Fruit fly (Drosophila melanogaster): Measurements from ENCODE around the gene CG9396.

The CG9396 gene

dm6 chr3R:9550265-9551012, 21.0 kb downstream of the CG9396 start:
- TF ChIP-seq kay (GFP tag; ENCODE audit: borderline replicate concordance) (no peak), CG7045 (GFP tag; optimal IDR thresholded peaks at IDR 0.05) (no peak), cnc (optimal IDR thresholded peaks at IDR 0.05) (no peak), ovo (GFP tag; optimal IDR thresholded peaks at IDR 0.05) (no peak), Mnt (GFP tag; optimal IDR thresholded peaks at IDR 0.05) (peak; percentile 60), Crg-1 (GFP tag; optimal IDR thresholded peaks at IDR 0.05) (peak; percentile 0)

dm6 chr3R:9548769-9549168, 22.7 kb downstream of the CG9396 start:
- peak; percentile 66 for TF ChIP-seq cic (GFP tag; optimal IDR thresholded peaks at IDR 0.05)
- TF ChIP-seq tj (GFP tag; optimal IDR thresholded peaks at IDR 0.05) = no peak
- peak; percentile 22 for TF ChIP-seq Mnt (GFP tag; optimal IDR thresholded peaks at IDR 0.05)

DNA sequence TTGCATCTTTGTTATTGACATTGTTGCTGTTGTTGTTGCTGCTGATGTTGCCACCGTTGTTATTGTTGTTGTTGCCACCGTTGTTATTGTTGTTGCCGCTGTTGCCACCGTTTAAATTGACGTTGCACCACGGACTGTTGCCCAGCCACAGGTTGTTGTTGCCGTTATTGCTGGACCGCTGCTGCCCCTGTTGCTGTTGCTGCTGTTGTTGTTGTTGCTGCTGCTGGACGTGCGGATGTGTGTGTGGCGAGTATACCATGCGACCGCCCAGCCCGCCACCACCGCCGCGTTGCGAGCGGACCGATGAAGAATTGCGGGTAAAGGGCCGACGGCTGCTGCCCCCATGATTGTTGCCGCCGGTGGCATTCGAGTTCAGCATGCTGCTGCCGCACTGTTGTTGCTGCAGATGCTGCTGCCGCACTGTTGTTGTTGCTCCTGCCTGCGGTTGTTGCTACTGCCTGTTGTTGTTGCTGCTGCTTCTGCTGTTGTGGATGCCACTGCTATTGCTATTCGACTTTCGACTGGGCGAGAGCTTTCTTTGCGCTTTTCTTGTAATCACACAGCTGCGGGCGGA, 24.5 kb downstream of the CG9396 start:
- TF ChIP-seq Hr96 (GFP tag; optimal IDR thresholded peaks at IDR 0.05) (no peak), CG12768 (GFP tag; optimal IDR thresholded peaks at IDR 0.05) (no peak), tj (GFP tag; optimal IDR thresholded peaks at IDR 0.05) (no peak), CG14711 (tag; optimal IDR thresholded peaks at IDR 0.05) (no peak), CG11617 (GFP tag; optimal IDR thresholded peaks at IDR 0.05) (no peak), Crg-1 (GFP tag; optimal IDR thresholded peaks at IDR 0.05) (no peak), pad (GFP tag; optimal IDR thresholded peaks at IDR 0.05) (no peak), toe (GFP tag; optimal IDR thresholded peaks at IDR 0.05) (no peak), kay (GFP tag; ENCODE audit: borderline replicate concordance) (no peak), cic (GFP tag; optimal IDR thresholded peaks at IDR 0.05) (no peak), CG7101 (tag; optimal IDR thresholded peaks at IDR 0.05) (no peak), cnc (optimal IDR thresholded peaks at IDR 0.05) (no peak), CG33017 (tag; optimal IDR thresholded peaks at IDR 0.05) (no peak), CG7045 (GFP tag; optimal IDR thresholded peaks at IDR 0.05) (no peak), ovo (GFP tag; optimal IDR thresholded peaks at IDR 0.05) (no peak), CG5204 (GFP tag; optimal IDR thresholded peaks at IDR 0.05) (no peak), bab1 (GFP tag; optimal IDR thresholded peaks at IDR 0.05) (no peak), Clk (GFP tag; optimal IDR thresholded peaks at IDR 0.05) (no peak), CG1620 (GFP tag; optimal IDR thresholded peaks at IDR 0.05) (no peak)

- TF ChIP-seq cnc (optimal IDR thresholded peaks at IDR 0.05) = no peak
- peak; percentile 68 for TF ChIP-seq kay (GFP tag; ENCODE audit: borderline replicate concordance)
- TF ChIP-seq CG12768 (GFP tag; optimal IDR thresholded peaks at IDR 0.05) = no peak
- TF ChIP-seq CG33017 (tag; optimal IDR thresholded peaks at IDR 0.05) = no peak
These were observed 27.8 kb downstream of the CG9396 start for dm6 chr3R:9543495-9544180.

DNA sequence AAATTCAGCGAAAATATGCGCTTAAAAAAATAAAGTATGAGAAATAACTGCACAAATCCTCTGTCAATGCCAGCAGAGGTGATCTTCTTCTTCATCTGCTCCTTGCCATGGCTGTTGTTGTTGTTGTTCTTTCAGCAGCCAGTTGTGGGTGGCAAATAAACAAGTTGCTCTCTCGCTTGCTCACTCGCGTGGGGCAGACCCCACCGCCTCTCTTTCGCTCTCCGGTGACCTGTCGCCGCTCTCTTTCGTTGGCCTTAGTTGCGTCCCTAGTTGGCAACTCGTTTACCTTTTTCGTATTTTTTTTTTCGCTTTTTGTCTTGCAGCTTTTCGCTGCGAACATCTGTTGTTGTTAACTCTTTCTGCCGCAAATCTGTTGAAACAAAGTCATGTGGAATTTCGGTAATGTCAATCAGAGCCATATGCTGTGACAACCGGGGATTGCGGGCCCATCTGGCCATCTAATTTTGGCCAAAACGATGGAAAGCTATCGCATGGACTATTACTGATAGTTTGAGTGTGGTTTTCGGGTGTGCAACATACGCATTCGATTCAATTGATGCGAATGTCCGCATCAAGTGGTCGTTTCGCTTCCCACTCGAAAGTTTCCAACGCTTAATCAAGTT, 36.7 kb downstream of the CG9396 start:
- TF ChIP-seq CG33017 (tag; optimal IDR thresholded peaks at IDR 0.05) = no peak
- TF ChIP-seq kay (GFP tag; ENCODE audit: borderline replicate concordance) = no peak
- no peak for TF ChIP-seq CG5204 (GFP tag; optimal IDR thresholded peaks at IDR 0.05)
- no peak for TF ChIP-seq pad (GFP tag; optimal IDR thresholded peaks at IDR 0.05)
- no peak for TF ChIP-seq cnc (optimal IDR thresholded peaks at IDR 0.05)
- no peak for TF ChIP-seq tj (GFP tag; optimal IDR thresholded peaks at IDR 0.05)
- no peak for TF ChIP-seq CG7101 (tag; optimal IDR thresholded peaks at IDR 0.05)
- no peak for TF ChIP-seq CG1620 (GFP tag; optimal IDR thresholded peaks at IDR 0.05)

DNA sequence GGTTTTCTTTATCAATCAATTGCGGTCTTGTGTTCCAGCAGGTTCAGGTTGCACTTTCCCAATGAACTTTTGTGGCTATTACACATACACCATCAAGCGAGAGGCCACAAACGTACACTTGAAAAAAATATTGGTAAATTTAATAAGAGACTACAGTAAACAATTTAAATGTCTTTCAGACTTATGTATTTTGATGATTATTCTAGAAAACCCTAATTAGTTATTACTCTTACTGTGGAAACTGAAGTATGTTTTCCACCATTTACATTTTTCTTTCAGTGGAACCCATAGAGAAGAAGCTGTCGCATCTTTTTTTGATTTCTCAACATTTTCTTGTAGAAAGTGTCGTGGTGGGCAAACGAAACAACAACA, 37.3 kb downstream of the CG9396 start:
- TF ChIP-seq CG7101 (tag; optimal IDR thresholded peaks at IDR 0.05) = peak; percentile 70
- peak; percentile 29 for TF ChIP-seq CG7045 (GFP tag; optimal IDR thresholded peaks at IDR 0.05)
- TF ChIP-seq pad (GFP tag; optimal IDR thresholded peaks at IDR 0.05) = no peak
- no peak for TF ChIP-seq cic (GFP tag; optimal IDR thresholded peaks at IDR 0.05)
- TF ChIP-seq CG12768 (GFP tag; optimal IDR thresholded peaks at IDR 0.05) = no peak
- no peak for TF ChIP-seq tj (GFP tag; optimal IDR thresholded peaks at IDR 0.05)
- peak; percentile 43 for TF ChIP-seq CG11617 (GFP tag; optimal IDR thresholded peaks at IDR 0.05)
- no peak for TF ChIP-seq Clk (GFP tag; optimal IDR thresholded peaks at IDR 0.05)
- peak; percentile 26 for TF ChIP-seq CG1620 (GFP tag; optimal IDR thresholded peaks at IDR 0.05)
- TF ChIP-seq ovo (GFP tag; optimal IDR thresholded peaks at IDR 0.05) = no peak
- TF ChIP-seq CG33017 (tag; optimal IDR thresholded peaks at IDR 0.05) = peak; percentile 46
- peak; percentile 68 for TF ChIP-seq CG14711 (tag; optimal IDR thresholded peaks at IDR 0.05)
- no peak for TF ChIP-seq Hr96 (GFP tag; optimal IDR thresholded peaks at IDR 0.05)
- TF ChIP-seq Crg-1 (GFP tag; optimal IDR thresholded peaks at IDR 0.05) = no peak
- no peak for TF ChIP-seq cnc (optimal IDR thresholded peaks at IDR 0.05)
- TF ChIP-seq bab1 (GFP tag; optimal IDR thresholded peaks at IDR 0.05) = peak; percentile 12
- TF ChIP-seq toe (GFP tag; optimal IDR thresholded peaks at IDR 0.05) = no peak
- TF ChIP-seq Mnt (GFP tag; optimal IDR thresholded peaks at IDR 0.05) = no peak
- no peak for TF ChIP-seq kay (GFP tag; ENCODE audit: borderline replicate concordance)
- TF ChIP-seq CG5204 (GFP tag; optimal IDR thresholded peaks at IDR 0.05) = no peak
